Fruit fly (Drosophila melanogaster) whole organism, prepupa: ENCODE measurements around the gene CG42585.
A peak's percentile ranks its signal among the peaks of the same experiment; 100 is the strongest.

Experiments
- CG31627 ChIP-seq: fragments of 200-800 bp; sonication (Bioruptor generic); optimal IDR thresholded peaks from 3 replicates; lab custom pipeline; 2016; ENCODE audit warnings: missing biosample characterization, missing genetic modification characterization
- Hr4 ChIP-seq: fragments of 200-800 bp; sonication (Bioruptor generic); optimal IDR thresholded peaks from 3 replicates; lab custom pipeline; 2016; ENCODE audit warnings: missing biosample characterization, missing genetic modification characterization
- OdsH ChIP-seq: fragments of 200-800 bp; sonication (Bioruptor generic); optimal IDR thresholded peaks from 3 replicates; lab custom pipeline; 2016; ENCODE audit warnings: missing biosample characterization, missing genetic modification characterization
- Smox ChIP-seq: fragments of 200-800 bp; sonication (Bioruptor generic); optimal IDR thresholded peaks from 3 replicates; lab custom pipeline; 2016; ENCODE audit warnings: missing biosample characterization, missing genetic modification characterization
- fd59A ChIP-seq: fragments of 200-800 bp; sonication (Bioruptor generic); optimal IDR thresholded peaks from 2 replicates; lab custom pipeline; 2017; ENCODE audit warnings: missing biosample characterization, mild to moderate bottlenecking, missing genetic modification characterization, missing genetic modification reagents

DNA sequence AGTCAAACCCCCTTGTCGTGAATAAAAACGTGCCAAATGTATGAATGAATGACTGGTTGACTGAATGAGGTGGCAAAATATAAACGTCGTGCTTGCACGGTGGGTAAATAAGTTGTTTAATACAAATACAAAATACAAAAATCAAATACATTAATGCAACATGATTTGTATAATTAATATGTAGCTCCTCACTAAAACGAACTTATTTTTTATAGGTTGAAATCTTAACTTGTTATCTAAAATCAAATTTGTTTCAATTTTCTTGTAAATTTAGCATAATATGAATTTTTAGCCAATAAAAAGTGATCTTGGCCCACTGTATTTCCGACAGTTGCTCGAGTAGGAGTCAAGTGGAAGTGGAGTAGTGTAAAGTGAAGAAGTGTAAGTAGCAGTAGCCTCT lies 41.8 kb upstream of the CG42585 start:
- peak; percentile 24 for TF ChIP-seq Smox (GFP tag; lab: Kevin White, UChicago)
- TF ChIP-seq fd59A: no peak
- no peak for TF ChIP-seq OdsH (GFP tag; lab: Kevin White, UChicago)
- TF ChIP-seq Hr4 (GFP tag; lab: Kevin White, UChicago): peak; percentile 45
- no peak for TF ChIP-seq CG31627 (GFP tag; lab: Kevin White, UChicago)
